Worm (Caenorhabditis elegans) whole organism, early embryonic: Measurements from ENCODE around the gene Y66A7A.4.

Experiments used
- B0310.2 ChIP-seq: sonication (generic microtip); optimal IDR thresholded peaks from 2 replicates; lab custom pipeline; 2016; ENCODE audit warnings: mild to moderate bottlenecking, missing genetic modification characterization, missing compliant biosample characterization
- F13C5.2 ChIP-seq: sonication (generic microtip); optimal IDR thresholded peaks from 2 replicates; lab custom pipeline; 2017; ENCODE audit warnings: mild to moderate bottlenecking, missing genetic modification characterization, inconsistent platforms, missing compliant biosample characterization
- aly-1 ChIP-seq: sonication (generic microtip); optimal IDR thresholded peaks from 2 replicates; lab custom pipeline; 2016; ENCODE audit warnings: missing genetic modification characterization, missing compliant biosample characterization
- ama-1 ChIP-seq: fragments of 150-350 bp; optimal IDR thresholded peaks from 2 replicates; lab custom pipeline; 2014
- ceh-13 ChIP-seq: fragments of 200-800 bp; sonication (Bioruptor generic); optimal IDR thresholded peaks from 2 replicates; lab custom pipeline; 2018; ENCODE audit warnings: mild to moderate bottlenecking, missing genetic modification characterization, missing compliant biosample characterization
- ceh-36 ChIP-seq: sonication (generic microtip); optimal IDR thresholded peaks from 2 replicates; lab custom pipeline; 2016; ENCODE audit warnings: missing genetic modification characterization, inconsistent platforms, missing compliant biosample characterization
- ets-7 ChIP-seq: sonication (generic microtip); optimal IDR thresholded peaks from 2 replicates; lab custom pipeline; 2016; ENCODE audit warnings: missing genotype, missing genetic modification characterization, missing compliant biosample characterization
- flt-1 ChIP-seq: fragments of 200-800 bp; sonication (Bioruptor generic); IDR thresholded peaks from 2 replicates; pipeline ENCODE4 v1.3.6; 2022; ENCODE audit warnings: missing genetic modification characterization, missing compliant biosample characterization
- hmbx-1 ChIP-seq: sonication (generic microtip); optimal IDR thresholded peaks from 2 replicates; lab custom pipeline; 2016; ENCODE audit warnings: mild to moderate bottlenecking, missing genetic modification characterization, missing compliant biosample characterization
- hmg-4 ChIP-seq: fragments of 200-800 bp; sonication (Bioruptor generic); optimal IDR thresholded peaks from 2 replicates; lab custom pipeline; 2018; ENCODE audit warnings: mild to moderate bottlenecking, missing genetic modification characterization, missing compliant biosample characterization
- hnd-1 ChIP-seq: sonication (generic microtip); optimal IDR thresholded peaks from 2 replicates; lab custom pipeline; 2016; ENCODE audit warnings: missing genetic modification characterization, missing compliant biosample characterization
- pes-1 ChIP-seq: fragments of 200-800 bp; sonication (Bioruptor generic); IDR thresholded peaks from 2 replicates; pipeline ENCODE4 v1.3.6; 2022; ENCODE audit warnings: missing genetic modification reagents, missing genetic modification characterization, missing compliant biosample characterization
- scrt-1 ChIP-seq: fragments of 200-800 bp; sonication (Bioruptor generic); IDR thresholded peaks from 2 replicates; pipeline ENCODE4 v1.3.6; 2022; ENCODE audit warnings: missing genetic modification characterization, missing compliant biosample characterization
- sea-1 ChIP-seq: fragments of 200-800 bp; sonication (Bioruptor generic); conservative IDR thresholded peaks from 2 replicates; pipeline ENCODE4 v1.3.6; 2022; ENCODE audit warnings: missing genetic modification characterization, missing compliant biosample characterization
- tbx-11 ChIP-seq: fragments of 200-800 bp; sonication (Bioruptor generic); IDR thresholded peaks from 2 replicates; pipeline ENCODE4 v1.3.6; 2022; ENCODE audit warnings: missing genetic modification characterization, missing compliant biosample characterization
- tbx-37 ChIP-seq: fragments of 200-800 bp; sonication (Bioruptor generic); conservative IDR thresholded peaks from 2 replicates; pipeline ENCODE4 v1.3.6; 2022; ENCODE audit warnings: missing genetic modification reagents, missing genetic modification characterization, missing compliant biosample characterization
- tra-4 ChIP-seq: sonication (generic microtip); optimal IDR thresholded peaks from 2 replicates; lab custom pipeline; 2017; ENCODE audit warnings: missing genetic modification characterization, missing compliant biosample characterization

Y66A7A.4 gene

DNA sequence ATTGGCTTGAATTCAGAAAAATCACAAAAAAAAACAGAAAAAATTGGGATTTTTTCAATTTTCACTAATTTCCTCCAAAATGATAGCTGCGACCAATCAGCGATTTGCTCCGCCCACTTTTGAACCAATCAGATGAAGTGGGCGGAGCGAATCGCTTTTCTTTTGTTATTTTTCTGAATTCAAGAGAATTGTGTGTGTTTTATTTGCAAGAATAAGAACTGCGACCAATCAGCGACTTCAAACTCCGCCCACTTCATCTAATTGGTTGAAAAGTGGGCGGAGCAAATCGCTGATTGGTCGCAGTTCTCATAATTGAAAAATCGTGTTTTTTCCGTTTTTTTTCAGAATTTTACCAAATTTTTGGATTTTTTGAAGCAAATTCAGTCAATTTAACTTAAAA is 29.8 kb upstream of the Y66A7A.4 start:
- TF ChIP-seq tbx-11 (GFP tag; lab: Robert Waterston, UW) (no peak), aly-1 (no peak), F13C5.2 (no peak), ama-1 (lab: Kevin White, UChicago) (no peak), sea-1 (GFP tag; lab: Robert Waterston, UW) (no peak), scrt-1 (no peak), hmbx-1 (tag; lab: Kevin White, UChicago) (no peak), hnd-1 (tag; lab: Kevin White, UChicago) (no peak), pes-1 (no peak), B0310.2 (tag; lab: Kevin White, UChicago) (no peak), ceh-36 (no peak), tra-4 (tag; lab: Kevin White, UChicago) (no peak), flt-1 (GFP tag; lab: Robert Waterston, UW) (no peak), ceh-13 (no peak), hmg-4 (GFP tag; lab: Kevin White, UChicago) (no peak)

- TF ChIP-seq hnd-1 (tag; lab: Kevin White, UChicago) = no peak
- TF ChIP-seq pes-1 = no peak
- no peak for TF ChIP-seq hmg-4 (GFP tag; lab: Kevin White, UChicago)
- no peak for TF ChIP-seq tbx-37 (GFP tag; lab: Robert Waterston, UW)
- TF ChIP-seq B0310.2 (tag; lab: Kevin White, UChicago) = no peak
- TF ChIP-seq scrt-1 = no peak
- TF ChIP-seq ets-7 (tag; lab: Kevin White, UChicago) = no peak
- TF ChIP-seq flt-1 (GFP tag; lab: Robert Waterston, UW) = no peak
- TF ChIP-seq tbx-11 (GFP tag; lab: Robert Waterston, UW) = no peak
- no peak for TF ChIP-seq hmbx-1 (tag; lab: Kevin White, UChicago)
- TF ChIP-seq ceh-13 = no peak
- no peak for TF ChIP-seq sea-1 (GFP tag; lab: Robert Waterston, UW)
- no peak for TF ChIP-seq ama-1 (lab: Kevin White, UChicago)
- no peak for TF ChIP-seq F13C5.2
- no peak for TF ChIP-seq ceh-36
- TF ChIP-seq tra-4 (tag; lab: Kevin White, UChicago) = no peak
- TF ChIP-seq aly-1 = no peak
These were observed 23.5 kb upstream of the Y66A7A.4 start, which contains the start of gene Y66D12A.3 for ce11 chrIII:11588911-11589310. Gene Y66D12A.3, plus strand, starts transcription at chrIII:11589211.

DNA sequence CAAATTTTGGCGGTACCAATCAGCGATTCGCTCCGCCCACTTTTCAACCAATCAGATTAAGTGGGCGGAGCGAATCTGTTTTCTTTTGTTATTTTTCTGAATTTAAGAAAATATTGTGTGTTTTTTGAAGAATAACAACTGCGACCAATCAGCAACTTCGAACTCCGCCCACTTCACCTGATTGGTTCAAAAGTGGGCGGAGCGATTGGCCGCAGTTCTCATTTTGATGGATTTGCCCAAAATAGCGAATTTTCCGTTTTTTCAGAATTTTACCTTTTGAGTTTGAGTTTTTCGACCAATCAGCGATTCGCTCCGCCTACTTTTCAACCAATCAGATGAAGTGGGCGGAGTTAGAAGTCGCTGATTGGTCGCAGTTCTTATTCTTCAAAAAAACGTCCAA is 23.1 kb upstream of the Y66A7A.4 start:
- TF ChIP-seq sea-1 (GFP tag; lab: Robert Waterston, UW) (no peak), tbx-37 (GFP tag; lab: Robert Waterston, UW) (no peak), hmg-4 (GFP tag; lab: Kevin White, UChicago) (no peak), ceh-36 (no peak)

DNA sequence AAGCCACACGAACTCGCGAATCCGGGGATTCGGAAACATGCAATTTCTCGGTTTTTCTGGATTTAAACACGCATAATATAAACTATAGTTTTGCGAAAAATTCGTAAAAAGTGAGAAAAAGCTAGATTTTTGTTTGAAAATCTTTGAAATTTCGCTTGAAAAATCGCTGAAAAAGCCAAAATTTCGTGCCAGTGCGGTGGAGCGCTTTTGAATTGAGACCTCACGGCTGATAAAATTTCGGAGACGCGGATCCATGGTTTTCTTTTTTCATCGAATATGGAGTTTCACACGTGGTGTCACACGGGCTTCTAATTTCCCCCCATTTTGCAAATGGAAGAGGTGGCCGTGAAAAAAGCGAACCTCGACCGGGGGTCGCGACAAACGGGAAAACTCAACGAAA is 22.2 kb upstream of the Y66A7A.4 start:
- no peak for TF ChIP-seq ceh-36
- TF ChIP-seq F13C5.2 = no peak
- TF ChIP-seq ama-1 (lab: Kevin White, UChicago) = no peak

ce11 chrIII:11592096-11592495 is 20.3 kb upstream of the Y66A7A.4 start:
- TF ChIP-seq F13C5.2 (no peak), pes-1 (no peak), tra-4 (tag; lab: Kevin White, UChicago) (no peak), hmbx-1 (tag; lab: Kevin White, UChicago) (no peak), sea-1 (GFP tag; lab: Robert Waterston, UW) (no peak), B0310.2 (tag; lab: Kevin White, UChicago) (no peak), tbx-11 (GFP tag; lab: Robert Waterston, UW) (no peak), aly-1 (no peak), ama-1 (lab: Kevin White, UChicago) (no peak), ceh-36 (no peak), tbx-37 (GFP tag; lab: Robert Waterston, UW) (no peak), hmg-4 (GFP tag; lab: Kevin White, UChicago) (no peak), ets-7 (tag; lab: Kevin White, UChicago) (no peak), flt-1 (GFP tag; lab: Robert Waterston, UW) (no peak), ceh-13 (no peak), hnd-1 (tag; lab: Kevin White, UChicago) (no peak), scrt-1 (no peak)

ce11 chrIII:11607870-11608269 is 4.5 kb upstream of the Y66A7A.4 start, which contains the start of gene Y66D12A.1:
Gene Y66D12A.1, plus strand, starts transcription at chrIII:11608170.
- TF ChIP-seq B0310.2 (tag; lab: Kevin White, UChicago) = no peak
- TF ChIP-seq tbx-11 (GFP tag; lab: Robert Waterston, UW) = no peak
- no peak for TF ChIP-seq scrt-1
- no peak for TF ChIP-seq tra-4 (tag; lab: Kevin White, UChicago)

ce11 chrIII:11609568-11609967 is 2.8 kb upstream of the Y66A7A.4 start, which contains the start of gene Y66D12A.30:
Gene Y66D12A.30, plus strand, starts transcription at chrIII:11609868.
- TF ChIP-seq tbx-37 (GFP tag; lab: Robert Waterston, UW) = no peak
- no peak for TF ChIP-seq tbx-11 (GFP tag; lab: Robert Waterston, UW)
- TF ChIP-seq hnd-1 (tag; lab: Kevin White, UChicago) = no peak
- no peak for TF ChIP-seq hmbx-1 (tag; lab: Kevin White, UChicago)
- no peak for TF ChIP-seq ceh-13
- TF ChIP-seq ets-7 (tag; lab: Kevin White, UChicago) = no peak
- TF ChIP-seq scrt-1 = no peak
- TF ChIP-seq hmg-4 (GFP tag; lab: Kevin White, UChicago) = no peak
- no peak for TF ChIP-seq F13C5.2
- no peak for TF ChIP-seq sea-1 (GFP tag; lab: Robert Waterston, UW)
- TF ChIP-seq ama-1 (lab: Kevin White, UChicago) = no peak
- no peak for TF ChIP-seq tra-4 (tag; lab: Kevin White, UChicago)

DNA sequence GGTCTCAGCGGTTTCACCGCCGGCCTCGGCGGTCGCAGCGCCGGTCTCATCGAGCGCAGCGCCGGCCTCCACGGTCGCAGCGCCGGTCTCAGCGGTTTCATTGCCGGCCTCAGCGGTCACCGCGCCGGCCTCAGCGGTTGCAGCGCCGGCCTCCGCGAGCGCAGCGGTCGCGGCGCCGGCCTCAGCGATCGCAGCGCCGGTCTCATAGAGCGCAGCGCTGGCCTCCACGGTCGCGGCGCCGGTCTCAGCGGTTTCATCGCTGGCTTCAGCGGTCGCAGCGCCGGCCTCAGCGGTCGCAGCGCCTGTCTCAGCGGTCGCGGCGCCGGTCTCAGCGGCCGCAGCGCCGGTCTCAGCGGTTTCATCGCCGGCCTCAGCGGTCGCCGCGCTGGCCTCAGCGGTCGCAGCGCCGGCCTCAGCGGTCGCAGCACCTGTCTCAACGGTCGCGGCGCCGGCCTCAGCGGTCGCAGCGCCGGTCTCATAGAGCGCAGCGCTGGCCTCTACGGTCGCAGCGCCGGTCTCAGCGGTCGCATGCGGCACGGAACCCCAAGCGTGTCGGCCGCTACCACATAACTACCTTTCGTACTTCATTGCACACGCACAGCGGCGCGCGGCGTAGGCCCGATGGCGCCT is 674 bp upstream of the Y66A7A.4 start:
- TF ChIP-seq scrt-1 (no peak), tbx-37 (GFP tag; lab: Robert Waterston, UW) (no peak), ceh-36 (no peak), pes-1 (0 out of 2 replicates have a peak, but pooled peaks have one; percentile 44)
